Fruit fly (Drosophila melanogaster) S2 (cell line): ENCODE data around the gene Tie.

ENCODE experiments used
- CG8478 ChIP-seq: fragments of >200 bp; optimal IDR thresholded peaks from 2 replicates; lab custom pipeline; 2018
- CTCF ChIP-seq, 2 experiments: fragments of >200 bp; optimal IDR thresholded peaks; 2 replicates each; lab custom pipeline; 2018

Tie gene

dm6 chr3L:4471449-4471848 lies 60.5 kb downstream of the Tie start, which contains the start of gene CG32248:
Gene CG32248 (plus strand): TSS chr3L:4471749.
- TF ChIP-seq CTCF (optimal IDR thresholded peaks at IDR 0.05; lab: Kevin White, UChicago) (no peak), CG8478 (lab: Kevin White, UChicago) (no peak)

dm6 chr3L:4469701-4470100 lies 62.2 kb downstream of the Tie start, which contains the start of gene CG32249:
Gene CG32249 (plus strand): TSS chr3L:4470001.
- no peak for TF ChIP-seq CG8478 (lab: Kevin White, UChicago)
- no peak for TF ChIP-seq CTCF (optimal IDR thresholded peaks at IDR 0.05; lab: Kevin White, UChicago)

dm6 chr3L:4466530-4466929 lies 65.4 kb downstream of the Tie start, which contains the start of gene CG32241:
Gene CG32241 (minus strand): TSS chr3L:4466630.
- no peak for TF ChIP-seq CG8478 (lab: Kevin White, UChicago)
- no peak for TF ChIP-seq CTCF (optimal IDR thresholded peaks at IDR 0.05; lab: Kevin White, UChicago)

- no peak for TF ChIP-seq CTCF (optimal IDR thresholded peaks at IDR 0.05; lab: Kevin White, UChicago)
- TF ChIP-seq CG8478 (lab: Kevin White, UChicago) = no peak
Measured at dm6 chr3L:4463773-4464301, 68.1 kb downstream of the Tie start, which contains the start of gene CG15024. Gene CG15024 (minus strand): TSS chr3L:4463823.

dm6 chr3L:4461454-4462045 lies 70.4 kb downstream of the Tie start, which contains the start of gene CG15023:
Gene CG15023 (minus strand): TSS chr3L:4461504.
- TF ChIP-seq CG8478 (lab: Kevin White, UChicago) = no peak
- no peak for TF ChIP-seq CTCF (optimal IDR thresholded peaks at IDR 0.05; lab: Kevin White, UChicago)
